Worm (Caenorhabditis elegans): ENCODE results near the gene F16B4.7.

DNA sequence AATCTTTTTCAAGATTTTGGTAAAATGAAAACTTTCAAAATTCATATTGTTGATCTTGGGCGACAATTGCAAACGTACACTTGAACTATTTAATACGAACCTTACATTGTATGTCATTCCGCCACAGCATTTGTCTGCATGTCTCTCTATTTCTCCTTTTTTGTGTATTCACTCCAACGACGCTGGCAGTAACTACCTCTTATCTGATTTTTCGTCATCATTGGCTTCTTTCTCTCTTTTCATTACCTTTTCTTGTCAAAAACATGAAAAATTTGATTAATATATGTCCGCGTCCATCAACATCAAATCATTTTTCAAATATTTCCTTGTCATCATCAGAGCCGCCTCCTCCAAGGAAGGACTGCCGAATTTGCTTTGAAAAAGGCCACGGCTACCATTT lies 24.6 kb downstream of the F16B4.7 start, which contains the start of gene nhr-177:
- TF ChIP-seq ceh-82 (tag; optimal IDR thresholded peaks at IDR 0.05) (no peak), nhr-6 (tag; optimal IDR thresholded peaks at IDR 0.05) (no peak)
